Worm (Caenorhabditis elegans) whole organism, L3 larva: ENCODE results near the gene lgc-24.

Experiments used
- ceh-28 ChIP-seq: fragments of 150-350 bp; optimal IDR thresholded peaks from 2 replicates; lab custom pipeline; 2014; ENCODE audit warnings: missing biosample characterization, missing genetic modification reagents, missing genetic modification characterization
- egl-27 ChIP-seq: sonication (generic microtip); optimal IDR thresholded peaks from 4 replicates; lab custom pipeline; 2017; ENCODE audit warnings: missing biosample characterization, missing genetic modification reagents, missing genetic modification characterization
- egl-5 ChIP-seq: fragments of 150-350 bp; optimal IDR thresholded peaks from 2 replicates; lab custom pipeline; 2017; ENCODE audit warnings: missing biosample characterization, missing genetic modification reagents, missing genetic modification characterization, inconsistent platforms
- jun-1 ChIP-seq: fragments of 150-350 bp; optimal IDR thresholded peaks from 2 replicates; lab custom pipeline; 2014; ENCODE audit warnings: missing biosample characterization, missing genetic modification reagents, missing genetic modification characterization
- lin-15B ChIP-seq: fragments of 150-350 bp; optimal IDR thresholded peaks from 2 replicates; lab custom pipeline; 2014; ENCODE audit warnings: missing biosample characterization, missing genetic modification characterization
- lin-39 ChIP-seq: fragments of 150-350 bp; optimal IDR thresholded peaks from 2 replicates; lab custom pipeline; 2018; ENCODE audit warnings: missing biosample characterization, missing genetic modification reagents, missing genetic modification characterization
- lsy-12 ChIP-seq: sonication (generic microtip); optimal IDR thresholded peaks from 2 replicates; lab custom pipeline; 2016; ENCODE audit warnings: mild to moderate bottlenecking, missing genetic modification characterization, missing compliant biosample characterization
- nhr-11 ChIP-seq: fragments of 150-350 bp; optimal IDR thresholded peaks from 2 replicates; lab custom pipeline; 2014; ENCODE audit warnings: missing biosample characterization, missing genetic modification characterization
- nhr-25 ChIP-seq: sonication (generic microtip); optimal IDR thresholded peaks from 2 replicates; lab custom pipeline; 2017; ENCODE audit warnings: missing biosample characterization, missing genetic modification characterization
- nhr-77 ChIP-seq: fragments of 150-350 bp; optimal IDR thresholded peaks from 2 replicates; lab custom pipeline; 2014; ENCODE audit warnings: missing biosample characterization, missing genetic modification characterization
- snpc-4 ChIP-seq: fragments of 150-350 bp; optimal IDR thresholded peaks from 2 replicates; lab custom pipeline; 2014; ENCODE audit warnings: missing biosample characterization, missing genetic modification characterization
- tbx-2 ChIP-seq: sonication (generic microtip); optimal IDR thresholded peaks from 2 replicates; lab custom pipeline; 2016; ENCODE audit warnings: mild to moderate bottlenecking, missing genetic modification characterization, missing compliant biosample characterization
- unc-62 ChIP-seq: fragments of 150-350 bp; sonication (generic microtip); optimal IDR thresholded peaks from 4 replicates; lab custom pipeline; 2014; ENCODE audit warnings: missing biosample characterization, missing genetic modification reagents, missing genetic modification characterization

- TF ChIP-seq lin-39 (tag; lab: Kevin White, UChicago) (no peak), lsy-12 (tag; lab: Kevin White, UChicago) (no peak), jun-1 (tag; lab: Kevin White, UChicago) (no peak), egl-27 (no peak), unc-62 (GFP tag; lab: Kevin White, UChicago) (no peak), ceh-28 (tag; lab: Kevin White, UChicago) (no peak), egl-5 (tag; lab: Kevin White, UChicago) (no peak), snpc-4 (tag; lab: Kevin White, UChicago) (no peak), tbx-2 (no peak), nhr-77 (tag; lab: Kevin White, UChicago) (no peak), nhr-25 (tag; lab: Kevin White, UChicago) (no peak), nhr-11 (no peak), lin-15B (tag; lab: Kevin White, UChicago) (no peak)
Measured at ce11 chrX:12104630-12105029, 36.3 kb downstream of the lgc-24 start, which contains the start of gene col-181.
